Worm (Caenorhabditis elegans): ENCODE data around the gene F36H9.5.

Gene F36H9.5

ce11 chrV:1788157-1788556 lies 6.3 kb upstream of the F36H9.5 start, which contains the start of gene F36H9.2:
Gene F36H9.2 (plus strand): TSS chrV:1788457.
- TF ChIP-seq ztf-11 (tag; optimal IDR thresholded peaks at IDR 0.05) (no peak), flh-1 (GFP tag; optimal IDR thresholded peaks at IDR 0.05) (no peak), blmp-1 (tag; optimal IDR thresholded peaks at IDR 0.05) (no peak), nhr-12 (tag; optimal IDR thresholded peaks at IDR 0.05) (no peak)

DNA sequence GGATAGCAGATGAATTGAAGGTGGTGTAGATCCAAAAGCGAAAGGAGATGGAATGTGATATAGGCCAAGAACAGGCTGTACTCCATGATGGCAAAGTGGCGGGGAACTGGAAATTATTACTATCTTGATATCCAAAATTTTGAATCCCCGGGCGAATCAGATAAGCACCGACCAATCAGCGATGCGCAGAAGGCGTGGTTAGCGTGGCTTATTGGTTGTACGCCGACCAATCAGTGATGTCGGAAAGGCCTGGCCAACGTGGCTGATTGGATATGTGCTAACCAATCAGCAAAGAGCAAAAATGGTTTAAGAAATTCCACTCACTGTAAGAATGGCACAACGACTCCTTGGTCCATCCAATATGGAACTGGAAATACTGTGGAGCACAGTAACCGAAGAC lies 1.8 kb downstream of the F36H9.5 start:
- no peak for TF ChIP-seq nhr-237 (tag; optimal IDR thresholded peaks at IDR 0.05)
- no peak for TF ChIP-seq sem-2 (GFP tag; optimal IDR thresholded peaks at IDR 0.05)
- TF ChIP-seq ztf-11 (tag; optimal IDR thresholded peaks at IDR 0.05), result no peak
- TF ChIP-seq snpc-4 (tag; optimal IDR thresholded peaks at IDR 0.05), result no peak
- TF ChIP-seq lin-32 (GFP tag; optimal IDR thresholded peaks at IDR 0.05), result no peak
- no peak for TF ChIP-seq ceh-83 (GFP tag; optimal IDR thresholded peaks at IDR 0.05)
- no peak for TF ChIP-seq ces-1 (GFP tag; optimal IDR thresholded peaks at IDR 0.05)
- no peak for TF ChIP-seq flh-1 (GFP tag; optimal IDR thresholded peaks at IDR 0.05)
- TF ChIP-seq lsy-2 (tag; optimal IDR thresholded peaks at IDR 0.05), result no peak
- no peak for TF ChIP-seq mls-2 (tag; optimal IDR thresholded peaks at IDR 0.05)

DNA sequence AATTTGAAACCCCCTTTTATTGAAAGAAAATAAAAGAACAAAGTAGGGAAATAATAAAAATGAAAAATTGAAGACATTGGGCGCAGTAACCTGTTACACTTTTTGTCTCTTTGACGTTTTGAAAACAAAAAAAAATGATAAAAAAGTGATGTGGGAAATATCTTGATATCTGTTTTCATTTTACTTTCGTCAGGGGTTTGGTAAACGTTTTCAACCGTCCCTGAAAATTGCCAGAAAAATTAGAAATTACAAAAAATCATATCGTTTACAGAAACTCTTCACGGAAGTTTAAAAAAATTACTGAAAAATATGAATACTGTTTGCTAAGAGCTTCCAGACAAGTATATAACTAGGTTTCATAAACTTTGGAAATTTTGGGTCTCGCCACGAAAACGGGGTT lies 2.7 kb downstream of the F36H9.5 start, which contains the start of gene F36H9.4:
F36H9.4 (minus strand) TSS at position 101 of the 400 bp plus-strand sequence.
- TF ChIP-seq bed-3 (GFP tag; optimal IDR thresholded peaks at IDR 0.05) (no peak), nhr-237 (tag; optimal IDR thresholded peaks at IDR 0.05) (no peak), flh-1 (GFP tag; optimal IDR thresholded peaks at IDR 0.05) (no peak), cnd-1 (tag; optimal IDR thresholded peaks at IDR 0.05) (no peak), unc-62 (GFP tag; optimal IDR thresholded peaks at IDR 0.05) (no peak), nhr-28 (tag; optimal IDR thresholded peaks at IDR 0.05) (no peak), mls-2 (tag; optimal IDR thresholded peaks at IDR 0.05) (no peak), pha-4 (tag; optimal IDR thresholded peaks at IDR 0.05) (no peak)

DNA sequence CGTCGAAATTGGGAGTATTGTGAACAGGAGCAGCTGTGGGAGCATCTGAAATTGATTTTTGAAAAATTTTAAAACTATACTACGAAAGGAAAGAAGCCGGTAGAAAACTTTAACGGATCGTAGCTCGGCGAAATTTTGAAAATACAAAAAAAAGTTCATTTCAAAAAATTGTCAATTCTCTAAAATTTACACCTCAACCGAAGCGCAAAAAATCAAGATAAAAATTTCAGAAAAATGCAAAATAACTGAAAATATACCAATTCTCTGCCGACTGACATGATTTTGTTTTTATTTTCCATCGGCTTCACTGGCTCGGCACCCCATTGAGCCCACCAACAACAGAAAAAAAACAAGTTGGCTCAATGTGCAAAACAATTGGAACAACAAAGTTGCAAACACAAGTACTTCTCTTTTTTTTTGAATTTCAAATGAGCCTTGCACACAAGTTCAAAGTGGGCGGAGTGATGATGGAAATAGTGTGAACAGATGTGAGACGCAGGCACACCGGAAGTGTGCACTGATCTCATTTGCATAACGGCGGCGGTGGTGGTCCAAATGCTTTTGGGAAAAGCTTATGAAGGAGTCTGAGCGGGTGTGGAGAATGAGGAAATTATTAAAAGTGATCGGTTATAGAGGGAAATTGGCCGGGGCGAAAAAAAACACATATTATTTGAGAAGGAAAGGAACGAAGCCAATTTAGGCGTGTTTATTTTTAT lies 6.8 kb downstream of the F36H9.5 start, which contains the start of gene F36H9.7:
F36H9.7 (minus strand) TSS at position 51 of the 716 bp plus-strand sequence.
- TF ChIP-seq pha-4 (tag; optimal IDR thresholded peaks at IDR 0.05), result no peak
- TF ChIP-seq ces-1 (GFP tag; optimal IDR thresholded peaks at IDR 0.05), result peak; percentile 78
- no peak for TF ChIP-seq ztf-11 (tag; optimal IDR thresholded peaks at IDR 0.05)
- no peak for TF ChIP-seq sem-2 (GFP tag; optimal IDR thresholded peaks at IDR 0.05)
- TF ChIP-seq lin-32 (GFP tag; optimal IDR thresholded peaks at IDR 0.05), result no peak
- no peak for TF ChIP-seq unc-39 (tag; optimal IDR thresholded peaks at IDR 0.05)
- TF ChIP-seq lin-13 (tag; optimal IDR thresholded peaks at IDR 0.05), result no peak

ce11 chrV:1773120-1773519 lies 8.7 kb downstream of the F36H9.5 start:
- TF ChIP-seq tbx-8 (GFP tag; optimal IDR thresholded peaks at IDR 0.05) (no peak), nhr-12 (tag; optimal IDR thresholded peaks at IDR 0.05) (no peak), nhr-76 (tag; optimal IDR thresholded peaks at IDR 0.05) (no peak), flh-1 (GFP tag; optimal IDR thresholded peaks at IDR 0.05) (no peak), lin-13 (tag; optimal IDR thresholded peaks at IDR 0.05) (no peak), mep-1 (tag; optimal IDR thresholded peaks at IDR 0.05) (no peak), ztf-11 (tag; optimal IDR thresholded peaks at IDR 0.05) (no peak), elt-1 (tag; optimal IDR thresholded peaks at IDR 0.05; ENCODE audit: borderline replicate concordance, insufficient read depth) (no peak), sem-2 (GFP tag; optimal IDR thresholded peaks at IDR 0.05) (no peak), unc-39 (tag; optimal IDR thresholded peaks at IDR 0.05) (no peak), nhr-237 (tag; optimal IDR thresholded peaks at IDR 0.05) (no peak), elt-3 (tag; optimal IDR thresholded peaks at IDR 0.05) (no peak), nhr-2 (tag; optimal IDR thresholded peaks at IDR 0.05) (no peak), unc-120 (tag; optimal IDR thresholded peaks at IDR 0.05; ENCODE audit: poor library complexity, severe bottlenecking) (no peak)

DNA sequence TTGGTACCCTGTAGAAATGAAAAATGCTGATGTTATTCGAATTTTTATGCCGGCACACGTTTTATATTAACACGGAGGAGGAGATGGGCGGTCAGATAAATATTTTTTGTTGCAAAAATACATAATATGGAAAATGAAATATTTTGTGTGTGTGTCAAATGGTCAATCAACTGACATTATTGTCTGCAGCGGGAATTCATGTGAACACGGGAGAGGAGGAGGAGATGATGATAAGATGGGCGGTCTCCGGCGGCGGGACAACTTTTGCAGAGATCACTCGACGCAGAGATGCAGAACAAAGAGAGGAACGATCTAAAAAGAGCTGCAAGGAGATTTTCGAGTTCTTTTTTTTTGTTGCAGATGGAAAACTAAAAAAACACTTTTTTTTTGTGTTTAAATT lies 10.1 kb downstream of the F36H9.5 start, which contains the start of gene dhs-13:
dhs-13 (minus strand) TSS at position 8 of the 400 bp plus-strand sequence.
- TF ChIP-seq mep-1 (tag; optimal IDR thresholded peaks at IDR 0.05) (no peak), unc-39 (tag; optimal IDR thresholded peaks at IDR 0.05) (no peak), unc-120 (tag; optimal IDR thresholded peaks at IDR 0.05; ENCODE audit: poor library complexity, severe bottlenecking) (peak; percentile 23), flh-1 (GFP tag; optimal IDR thresholded peaks at IDR 0.05) (no peak), elt-1 (tag; optimal IDR thresholded peaks at IDR 0.05; ENCODE audit: borderline replicate concordance, insufficient read depth) (peak; percentile 13)

All from whole organism, mixed stage, embryonic.